Fruit fly (Drosophila melanogaster) whole organism, wandering third instar larva: ENCODE measurements around the gene CG16710.

Experiments
- pan ChIP-seq: fragments of >200 bp; optimal IDR thresholded peaks from 2 replicates; lab custom pipeline; 2017
- usp ChIP-seq: fragments of >200 bp; optimal IDR thresholded peaks from 2 replicates; lab custom pipeline; 2017; ENCODE audit warnings: missing biosample characterization, missing genetic modification characterization

DNA sequence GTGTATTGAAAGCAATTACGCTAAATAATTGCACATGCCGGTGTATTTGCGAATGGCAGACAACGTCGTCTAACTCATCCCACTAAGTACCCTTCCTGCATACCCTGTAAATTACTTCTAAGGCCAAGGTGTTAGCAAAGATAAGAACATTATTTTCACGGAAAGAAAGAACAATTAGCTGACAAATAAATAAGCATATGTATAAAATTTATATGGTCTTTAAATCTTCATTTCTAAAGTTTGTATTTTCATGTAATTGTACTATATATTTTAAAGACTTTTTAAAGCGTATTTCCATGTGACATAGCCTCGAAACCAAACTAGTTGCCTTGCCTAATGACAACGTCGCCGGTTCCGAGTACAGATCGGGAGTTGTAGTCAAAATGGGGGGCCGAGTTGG lies 45.0 kb upstream of the CG16710 start:
- TF ChIP-seq usp (GFP tag; lab: Kevin White, UChicago) (no peak), pan (no peak)
